Worm (Caenorhabditis elegans) whole organism, young adult: Measurements from ENCODE around the gene H40L08.8.

ENCODE experiments used
- F39B2.1 ChIP-seq: fragments of 200-800 bp; sonication (Bioruptor generic); IDR thresholded peaks from 2 replicates; pipeline ENCODE4 v1.3.6; 2022; ENCODE audit warnings: missing genetic modification reagents, missing genetic modification characterization, missing compliant biosample characterization
- ccch-3 ChIP-seq: fragments of 200-800 bp; sonication (Bioruptor generic); optimal IDR thresholded peaks from 2 replicates; lab custom pipeline; 2018; ENCODE audit warnings: mild to moderate bottlenecking, missing genetic modification characterization, missing compliant biosample characterization
- hmg-20 ChIP-seq: fragments of 200-800 bp; sonication (Bioruptor generic); IDR thresholded peaks from 2 replicates; pipeline ENCODE4 v1.3.6; 2022; ENCODE audit warnings: missing genetic modification reagents, missing genetic modification characterization, missing compliant biosample characterization
- snpc-4 ChIP-seq, 5 experiments: fragments of 150-350 bp in 1 of 5; sonication (generic microtip) in 4 of 5; optimal IDR thresholded peaks; 2 replicates each; lab custom pipeline; 2014 to 2018; ENCODE audit warnings: missing genetic modification characterization in 5 of 5, missing biosample characterization in 3 of 5, antibody characterized with exemption in 2 of 5, mild to moderate bottlenecking in 2 of 5, missing compliant biosample characterization in 2 of 5, missing genotype in 2 of 5, moderate library complexity in 2 of 5, missing genetic modification reagents in 1 of 5
- somi-1 ChIP-seq: fragments of 200-800 bp; sonication (Bioruptor generic); optimal IDR thresholded peaks from 2 replicates; lab custom pipeline; 2018; ENCODE audit warnings: mild to moderate bottlenecking, missing genetic modification characterization, missing compliant biosample characterization

ce11 chrX:15089123-15089522 is 11.7 kb upstream of the H40L08.8 start, which contains the start of gene flr-4:
- TF ChIP-seq somi-1 (GFP tag; lab: Kevin White, UChicago) (no peak), ccch-3 (no peak), F39B2.1 (no peak), hmg-20 (GFP tag; lab: Robert Waterston, UW) (no peak), snpc-4 (GFP tag; optimal IDR thresholded peaks at IDR 0.05; lab: Kevin White, UChicago) (no peak), snpc-4 (tag; optimal IDR thresholded peaks at IDR 0.05; lab: Kevin White, UChicago) (no peak)
